Fruit fly (Drosophila melanogaster): ENCODE measurements around the gene Pgls.

Gene Pgls

dm6 chrX:10893208-10893607, 46.0 kb downstream of the Pgls start (continued):
- TF ChIP-seq CG1621 (tag; optimal IDR thresholded peaks at IDR 0.05) (no peak), salr (GFP tag; optimal IDR thresholded peaks at IDR 0.05) (no peak), CG11762 (GFP tag; optimal IDR thresholded peaks at IDR 0.05; ENCODE audit: insufficient read depth) (no peak), Eip93F (GFP tag; optimal IDR thresholded peaks at IDR 0.05) (no peak), Eip78C (GFP tag) (peak; percentile 82), Sox102F (GFP tag; optimal IDR thresholded peaks at IDR 0.05) (peak; percentile 61), CG6276 (GFP tag; optimal IDR thresholded peaks at IDR 0.05) (no peak)

Data from whole organism, prepupa.